Worm (Caenorhabditis elegans): ENCODE results near the gene snt-5.
A peak's percentile ranks its signal among the peaks of the same experiment; 100 is the strongest.

snt-5 gene

ce11 chrV:1370914-1371313 is 40.4 kb downstream of the snt-5 start, which contains the start of gene snt-3:
Gene snt-3, minus strand, starts transcription at chrV:1371014.
- no peak for TF ChIP-seq M03D4.4 (tag; optimal IDR thresholded peaks at IDR 0.05)
- no peak for TF ChIP-seq nhr-12 (tag; optimal IDR thresholded peaks at IDR 0.05)
- peak; percentile 2 for TF ChIP-seq ces-1 (GFP tag; optimal IDR thresholded peaks at IDR 0.05)

DNA sequence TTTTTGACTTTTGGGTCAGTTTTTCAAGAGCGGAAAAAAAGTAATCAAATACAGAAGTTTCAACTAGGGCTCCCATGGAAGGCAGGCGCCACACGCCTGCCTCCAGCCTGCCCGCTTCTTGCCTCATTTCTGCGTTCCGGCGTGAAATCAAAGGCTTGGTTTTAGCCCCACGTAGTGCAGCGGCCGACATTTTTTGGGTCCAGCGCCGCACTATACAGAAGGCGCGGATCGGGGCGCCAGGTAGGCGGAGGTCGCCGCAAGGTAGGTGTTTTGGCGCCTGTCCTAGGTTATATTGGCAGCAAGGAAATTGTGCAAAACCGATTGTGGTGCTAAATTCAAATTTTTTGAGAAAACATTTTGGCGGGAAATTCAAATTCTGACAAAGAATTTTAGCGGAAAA is 43.2 kb downstream of the snt-5 start:
- TF ChIP-seq elt-3 (tag; optimal IDR thresholded peaks at IDR 0.05) (no peak), M03D4.4 (tag; optimal IDR thresholded peaks at IDR 0.05) (no peak), nhr-28 (tag; optimal IDR thresholded peaks at IDR 0.05) (no peak), lsy-2 (tag; optimal IDR thresholded peaks at IDR 0.05) (no peak), zip-8 (tag; optimal IDR thresholded peaks at IDR 0.05) (no peak), cnd-1 (tag; optimal IDR thresholded peaks at IDR 0.05) (no peak), unc-62 (GFP tag; optimal IDR thresholded peaks at IDR 0.05) (no peak), ces-1 (GFP tag; optimal IDR thresholded peaks at IDR 0.05) (no peak), mep-1 (tag; optimal IDR thresholded peaks at IDR 0.05) (no peak), mls-2 (tag; optimal IDR thresholded peaks at IDR 0.05) (no peak)

ce11 chrV:1366082-1366481 is 45.3 kb downstream of the snt-5 start:
- TF ChIP-seq unc-39 (tag; optimal IDR thresholded peaks at IDR 0.05) (no peak), ces-1 (GFP tag; optimal IDR thresholded peaks at IDR 0.05) (peak; percentile 31)

DNA sequence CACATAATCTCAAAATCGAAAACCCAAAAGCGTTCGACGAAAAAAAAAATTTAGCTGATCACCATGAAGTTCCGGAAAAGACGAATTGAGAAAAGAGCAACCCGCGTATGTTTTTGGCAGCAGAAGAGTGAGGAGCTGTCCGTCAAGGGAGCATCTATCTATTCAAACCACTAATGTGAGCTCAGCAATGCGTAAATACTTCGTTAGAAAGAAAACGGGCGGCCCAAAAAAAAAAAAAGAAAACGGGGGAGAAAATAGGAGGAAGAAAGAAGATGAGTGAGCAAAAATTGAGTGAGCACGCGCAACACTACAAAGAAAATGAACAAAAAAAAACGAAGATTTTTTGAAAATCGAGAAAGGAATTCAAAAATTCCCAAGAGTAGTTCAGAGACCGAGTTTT is 47.0 kb downstream of the snt-5 start:
- TF ChIP-seq snpc-4 (tag; optimal IDR thresholded peaks at IDR 0.05): no peak
- TF ChIP-seq mep-1 (tag; optimal IDR thresholded peaks at IDR 0.05): no peak
- TF ChIP-seq bed-3 (GFP tag; optimal IDR thresholded peaks at IDR 0.05): no peak
- no peak for TF ChIP-seq blmp-1 (tag; optimal IDR thresholded peaks at IDR 0.05)
- no peak for TF ChIP-seq ceh-39 (tag; optimal IDR thresholded peaks at IDR 0.05)
- TF ChIP-seq ceh-83 (GFP tag; optimal IDR thresholded peaks at IDR 0.05): no peak
- no peak for TF ChIP-seq ham-2 (GFP tag; optimal IDR thresholded peaks at IDR 0.05)
- TF ChIP-seq elt-3 (tag; optimal IDR thresholded peaks at IDR 0.05): no peak
- no peak for TF ChIP-seq lin-32 (GFP tag; optimal IDR thresholded peaks at IDR 0.05)
- no peak for TF ChIP-seq sem-2 (GFP tag; optimal IDR thresholded peaks at IDR 0.05)
- no peak for TF ChIP-seq nhr-237 (tag; optimal IDR thresholded peaks at IDR 0.05)
- no peak for TF ChIP-seq ces-1 (GFP tag; optimal IDR thresholded peaks at IDR 0.05)
- no peak for TF ChIP-seq unc-120 (tag; optimal IDR thresholded peaks at IDR 0.05; ENCODE audit: poor library complexity, severe bottlenecking)
- TF ChIP-seq hlh-1 (tag; optimal IDR thresholded peaks at IDR 0.05): no peak
- no peak for TF ChIP-seq flh-1 (GFP tag; optimal IDR thresholded peaks at IDR 0.05)
- TF ChIP-seq cnd-1 (tag; optimal IDR thresholded peaks at IDR 0.05): no peak
- TF ChIP-seq ceh-43 (GFP tag; optimal IDR thresholded peaks at IDR 0.05): no peak

- no peak for TF ChIP-seq nhr-28 (tag; optimal IDR thresholded peaks at IDR 0.05)
- no peak for TF ChIP-seq lin-13 (tag; optimal IDR thresholded peaks at IDR 0.05)
- TF ChIP-seq ztf-11 (tag; optimal IDR thresholded peaks at IDR 0.05): no peak
- no peak for TF ChIP-seq mls-2 (tag; optimal IDR thresholded peaks at IDR 0.05)
- peak; percentile 68 for TF ChIP-seq ces-1 (GFP tag; optimal IDR thresholded peaks at IDR 0.05)
Observed at ce11 chrV:1362027-1362426, 49.3 kb downstream of the snt-5 start.

- no peak for TF ChIP-seq lin-13 (tag; optimal IDR thresholded peaks at IDR 0.05)
- no peak for TF ChIP-seq sptf-1 (tag; optimal IDR thresholded peaks at IDR 0.05)
- no peak for TF ChIP-seq hlh-1 (tag; optimal IDR thresholded peaks at IDR 0.05)
- TF ChIP-seq nhr-12 (tag; optimal IDR thresholded peaks at IDR 0.05): no peak
- TF ChIP-seq cnd-1 (tag; optimal IDR thresholded peaks at IDR 0.05): no peak
- no peak for TF ChIP-seq ceh-43 (GFP tag; optimal IDR thresholded peaks at IDR 0.05)
- TF ChIP-seq ham-2 (GFP tag; optimal IDR thresholded peaks at IDR 0.05): no peak
- TF ChIP-seq nhr-2 (tag; optimal IDR thresholded peaks at IDR 0.05): no peak
Observed at ce11 chrV:1358051-1358450, 53.3 kb downstream of the snt-5 start, which contains the start of gene Y75B7AL.2. Gene Y75B7AL.2, minus strand, starts transcription at chrV:1358151.

- no peak for TF ChIP-seq ceh-83 (GFP tag; optimal IDR thresholded peaks at IDR 0.05)
- TF ChIP-seq lin-13 (tag; optimal IDR thresholded peaks at IDR 0.05): no peak
- no peak for TF ChIP-seq ham-2 (GFP tag; optimal IDR thresholded peaks at IDR 0.05)
- no peak for TF ChIP-seq tbx-8 (GFP tag; optimal IDR thresholded peaks at IDR 0.05)
- TF ChIP-seq ces-1 (GFP tag; optimal IDR thresholded peaks at IDR 0.05): no peak
- no peak for TF ChIP-seq mep-1 (tag; optimal IDR thresholded peaks at IDR 0.05)
- no peak for TF ChIP-seq ceh-43 (GFP tag; optimal IDR thresholded peaks at IDR 0.05)
- no peak for TF ChIP-seq unc-120 (tag; optimal IDR thresholded peaks at IDR 0.05; ENCODE audit: poor library complexity, severe bottlenecking)
- TF ChIP-seq lin-32 (GFP tag; optimal IDR thresholded peaks at IDR 0.05): no peak
- TF ChIP-seq unc-39 (tag; optimal IDR thresholded peaks at IDR 0.05): no peak
- no peak for TF ChIP-seq nhr-2 (tag; optimal IDR thresholded peaks at IDR 0.05)
- no peak for TF ChIP-seq elt-3 (tag; optimal IDR thresholded peaks at IDR 0.05)
- no peak for TF ChIP-seq ceh-39 (tag; optimal IDR thresholded peaks at IDR 0.05)
- no peak for TF ChIP-seq sem-2 (GFP tag; optimal IDR thresholded peaks at IDR 0.05)
- no peak for TF ChIP-seq bed-3 (GFP tag; optimal IDR thresholded peaks at IDR 0.05)
Observed at ce11 chrV:1355297-1355696, 56.1 kb downstream of the snt-5 start.

All from whole organism, mixed stage, embryonic.